Worm (Caenorhabditis elegans) whole organism, midembryonic: ENCODE measurements around the gene gpx-3.

Experiments used
- T22C8.4 ChIP-seq: fragments of 200-800 bp; sonication (Bioruptor generic); IDR thresholded peaks from 2 replicates; pipeline ENCODE4 v1.3.6; 2022; ENCODE audit warnings: missing genetic modification characterization, missing compliant biosample characterization
- flt-1 ChIP-seq: fragments of 200-800 bp; sonication (Bioruptor generic); IDR thresholded peaks from 2 replicates; pipeline ENCODE4 v1.3.6; 2022; ENCODE audit warnings: missing genetic modification characterization, missing compliant biosample characterization
- klf-2 ChIP-seq: fragments of 200-800 bp; sonication (Bioruptor generic); conservative IDR thresholded peaks from 2 replicates; pipeline ENCODE4 v1.3.6; 2022; ENCODE audit warnings: missing genetic modification reagents, missing genetic modification characterization, missing compliant biosample characterization
- med-1 ChIP-seq: sonication (generic microtip); optimal IDR thresholded peaks from 2 replicates; lab custom pipeline; 2017; ENCODE audit warnings: missing genetic modification characterization, mild to moderate bottlenecking, missing compliant biosample characterization, antibody characterized with exemption, missing genetic modification reagents; ENCODE audit not compliant: insufficient read depth
- ref-1 ChIP-seq: fragments of 200-800 bp; sonication (Bioruptor generic); conservative IDR thresholded peaks from 2 replicates; pipeline ENCODE4 v1.3.6; 2022; ENCODE audit warnings: missing genetic modification reagents, missing genetic modification characterization, missing compliant biosample characterization
- tab-1 ChIP-seq: fragments of 200-800 bp; sonication (Bioruptor generic); IDR thresholded peaks from 2 replicates; pipeline ENCODE4 v1.3.6; 2022; ENCODE audit warnings: missing genetic modification characterization, missing compliant biosample characterization
- ztf-29 ChIP-seq: fragments of 200-800 bp; sonication (Bioruptor generic); IDR thresholded peaks from 2 replicates; pipeline ENCODE4 v1.3.6; 2022; ENCODE audit warnings: missing genetic modification reagents, missing genetic modification characterization, missing compliant biosample characterization

- TF ChIP-seq ztf-29: no peak
- TF ChIP-seq ref-1 (GFP tag; lab: Robert Waterston, UW): no peak
- TF ChIP-seq T22C8.4: no peak
- no peak for TF ChIP-seq tab-1
- no peak for TF ChIP-seq med-1 (GFP tag; lab: Kevin White, UChicago)
- no peak for TF ChIP-seq klf-2 (GFP tag; lab: Robert Waterston, UW)
- no peak for TF ChIP-seq flt-1 (GFP tag; lab: Robert Waterston, UW)
Observed at ce11 chrX:9616919-9617318, 29.2 kb downstream of the gpx-3 start, which contains the start of gene C11E4.7.
